Worm (Caenorhabditis elegans): Measurements from ENCODE around the gene Y47D7A.18.

Gene Y47D7A.18

DNA sequence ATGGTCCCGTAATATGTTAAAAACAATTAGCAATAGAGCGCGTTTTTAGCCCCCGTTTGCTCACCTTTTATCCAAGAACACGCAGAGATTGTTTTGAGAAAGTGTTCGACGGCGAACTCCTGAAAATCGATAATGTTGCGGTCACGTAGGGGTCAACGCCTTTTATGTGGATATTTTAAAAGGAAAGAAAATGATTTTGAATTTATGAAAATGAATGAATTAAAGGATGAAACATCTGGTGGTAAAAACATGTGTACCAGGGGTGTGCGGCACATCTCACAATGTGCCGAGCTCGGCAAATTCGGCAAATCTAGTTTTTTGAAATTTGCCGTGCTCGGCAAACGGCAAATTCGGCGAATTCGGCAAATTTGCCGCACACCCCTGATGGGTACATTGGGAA is 16.5 kb downstream of the Y47D7A.18 start, which contains the start of gene F13A2.4:
F13A2.4 (minus strand) TSS at position 101 of the 400 bp plus-strand sequence.
- TF ChIP-seq eyg-1 (tag; optimal IDR thresholded peaks at IDR 0.05), result no peak
- no peak for TF ChIP-seq ceh-6 (GFP tag; optimal IDR thresholded peaks at IDR 0.05)
- no peak for TF ChIP-seq unc-86 (tag; optimal IDR thresholded peaks at IDR 0.05)
- no peak for TF ChIP-seq ref-2 (tag; optimal IDR thresholded peaks at IDR 0.05)
- no peak for TF ChIP-seq rnt-1 (tag; optimal IDR thresholded peaks at IDR 0.05)
- no peak for TF ChIP-seq sdc-2 (tag; optimal IDR thresholded peaks at IDR 0.05)
- no peak for TF ChIP-seq unc-55 (GFP tag; optimal IDR thresholded peaks at IDR 0.05)
- no peak for TF ChIP-seq che-1 (tag; optimal IDR thresholded peaks at IDR 0.05)
- TF ChIP-seq hlh-6 (tag; optimal IDR thresholded peaks at IDR 0.05), result no peak
- no peak for TF ChIP-seq ahr-1 (tag; optimal IDR thresholded peaks at IDR 0.05)
- TF ChIP-seq lin-11 (tag; optimal IDR thresholded peaks at IDR 0.05), result no peak
- no peak for TF ChIP-seq ets-4 (tag; optimal IDR thresholded peaks at IDR 0.05)
- no peak for TF ChIP-seq unc-42 (tag; optimal IDR thresholded peaks at IDR 0.05)

- no peak for TF ChIP-seq sox-2 (GFP tag; IDR thresholded peaks at IDR 0.05)
- no peak for TF ChIP-seq madf-2 (tag; optimal IDR thresholded peaks at IDR 0.05)
- TF ChIP-seq hlh-15 (tag; optimal IDR thresholded peaks at IDR 0.05), result no peak
- no peak for TF ChIP-seq ceh-2 (tag; optimal IDR thresholded peaks at IDR 0.05)
- TF ChIP-seq ama-1 (optimal IDR thresholded peaks at IDR 0.05), result no peak
- TF ChIP-seq hlh-6 (tag; optimal IDR thresholded peaks at IDR 0.05), result no peak
- no peak for TF ChIP-seq eyg-1 (tag; optimal IDR thresholded peaks at IDR 0.05)
- TF ChIP-seq sox-4 (tag; optimal IDR thresholded peaks at IDR 0.05), result no peak
- no peak for TF ChIP-seq Y22D7AL.16 (tag; optimal IDR thresholded peaks at IDR 0.05)
- no peak for TF ChIP-seq unc-3 (GFP tag; conservative IDR thresholded peaks at IDR 0.05)
- no peak for TF ChIP-seq unc-3 (tag; optimal IDR thresholded peaks at IDR 0.05)
- TF ChIP-seq ceh-30 (tag; optimal IDR thresholded peaks at IDR 0.05), result no peak
- no peak for TF ChIP-seq pag-3 (tag; optimal IDR thresholded peaks at IDR 0.05; ENCODE audit: borderline replicate concordance)
- TF ChIP-seq ztf-16 (tag; optimal IDR thresholded peaks at IDR 0.05), result no peak
- TF ChIP-seq gmeb-2 (tag; optimal IDR thresholded peaks at IDR 0.05), result no peak
- no peak for TF ChIP-seq che-1 (tag; optimal IDR thresholded peaks at IDR 0.05)
- TF ChIP-seq C08G9.2 (tag; optimal IDR thresholded peaks at IDR 0.05), result no peak
- TF ChIP-seq unc-86 (tag; optimal IDR thresholded peaks at IDR 0.05), result no peak
- TF ChIP-seq syd-9 (tag; optimal IDR thresholded peaks at IDR 0.05), result no peak
Measured at ce11 chrV:4398884-4399283, 17.7 kb downstream of the Y47D7A.18 start.

- TF ChIP-seq ceh-6 (GFP tag; optimal IDR thresholded peaks at IDR 0.05) (no peak), ceh-34 (tag; optimal IDR thresholded peaks at IDR 0.05) (no peak), C38D4.7 (GFP tag; optimal IDR thresholded peaks at IDR 0.05) (no peak), nhr-11 (tag; optimal IDR thresholded peaks at IDR 0.05) (no peak), tbx-7 (tag; optimal IDR thresholded peaks at IDR 0.05) (no peak), ceh-24 (tag; optimal IDR thresholded peaks at IDR 0.05) (no peak)
Measured at ce11 chrV:4398127-4398526, 18.5 kb downstream of the Y47D7A.18 start.

DNA sequence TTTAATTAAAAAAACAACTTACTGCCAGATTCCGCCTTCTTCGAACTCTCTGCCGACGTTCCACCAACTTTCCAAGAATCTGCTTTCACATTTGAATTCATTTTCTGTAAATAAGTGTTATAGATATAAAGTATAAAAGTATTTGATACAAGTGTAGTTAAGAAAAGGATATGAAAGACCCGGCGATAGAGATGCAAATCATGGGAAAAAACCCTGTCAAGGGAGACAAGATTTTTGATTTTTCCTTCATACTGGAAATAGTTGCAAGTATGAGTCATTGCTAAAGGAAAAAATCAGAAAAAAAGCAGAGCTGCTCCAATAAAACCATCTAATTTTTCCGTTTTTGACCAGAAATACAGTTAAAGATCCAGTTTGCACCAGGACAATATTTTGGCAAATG is 20.4 kb downstream of the Y47D7A.18 start, which contains the start of gene F13A2.3:
F13A2.3 (minus strand) TSS at position 101 of the 400 bp plus-strand sequence.
- TF ChIP-seq tbx-2 (tag; optimal IDR thresholded peaks at IDR 0.05) (no peak), C08G9.2 (tag; optimal IDR thresholded peaks at IDR 0.05) (no peak), F13H6.1 (tag; optimal IDR thresholded peaks at IDR 0.05) (no peak), K09A11.1 (tag; optimal IDR thresholded peaks at IDR 0.05; ENCODE audit: insufficient read depth) (no peak), ahr-1 (tag; optimal IDR thresholded peaks at IDR 0.05) (no peak), hlh-30 (tag; optimal IDR thresholded peaks at IDR 0.05; ENCODE audit: insufficient read depth) (no peak)

ce11 chrV:4387916-4388315 is 28.7 kb downstream of the Y47D7A.18 start:
- TF ChIP-seq hlh-15 (tag; optimal IDR thresholded peaks at IDR 0.05), result no peak
- TF ChIP-seq nfya-1 (tag; optimal IDR thresholded peaks at IDR 0.05), result no peak
- no peak for TF ChIP-seq pros-1 (tag; optimal IDR thresholded peaks at IDR 0.05)
- no peak for TF ChIP-seq ztf-16 (tag; optimal IDR thresholded peaks at IDR 0.05)
- TF ChIP-seq ceh-24 (tag; optimal IDR thresholded peaks at IDR 0.05), result no peak
- no peak for TF ChIP-seq ref-2 (tag; optimal IDR thresholded peaks at IDR 0.05)
- no peak for TF ChIP-seq hlh-6 (tag; optimal IDR thresholded peaks at IDR 0.05)
- TF ChIP-seq pha-4 (tag; optimal IDR thresholded peaks at IDR 0.05), result no peak
- TF ChIP-seq hlh-8 (tag; optimal IDR thresholded peaks at IDR 0.05), result no peak
- TF ChIP-seq ama-1 (optimal IDR thresholded peaks at IDR 0.05), result no peak
- TF ChIP-seq dmd-4 (tag; optimal IDR thresholded peaks at IDR 0.05; ENCODE audit: borderline replicate concordance), result no peak
- no peak for TF ChIP-seq ceh-19 (GFP tag; optimal IDR thresholded peaks at IDR 0.05)
- TF ChIP-seq mec-3 (tag; optimal IDR thresholded peaks at IDR 0.05; ENCODE audit: borderline replicate concordance), result no peak
- no peak for TF ChIP-seq fax-1 (tag; optimal IDR thresholded peaks at IDR 0.05)

Data from whole organism, late embryonic.